Worm (Caenorhabditis elegans) whole organism, L2 larva: ENCODE results near the gene Y69E1A.1.
"Not testable (repeated sequence)": the region's sequence is repeated elsewhere in the genome, so short reads cannot be mapped to it uniquely, and the experiment has no call there.

ENCODE experiments used
- F13H6.1 ChIP-seq: sonication (generic microtip); optimal IDR thresholded peaks from 2 replicates; lab custom pipeline; 2016; ENCODE audit warnings: missing genetic modification characterization, missing compliant biosample characterization
- R02D3.7 ChIP-seq: fragments of 150-350 bp; optimal IDR thresholded peaks from 2 replicates; lab custom pipeline; 2014; ENCODE audit warnings: missing biosample characterization, missing genetic modification characterization
- Y55F3AM.14 ChIP-seq: fragments of 200-800 bp; sonication (Bioruptor generic); optimal IDR thresholded peaks from 2 replicates; lab custom pipeline; 2018; ENCODE audit warnings: mild to moderate bottlenecking, missing genetic modification characterization, missing compliant biosample characterization
- aly-2 ChIP-seq: fragments of 150-350 bp; optimal IDR thresholded peaks from 2 replicates; lab custom pipeline; 2014; ENCODE audit warnings: missing biosample characterization, missing genetic modification characterization
- crh-2 ChIP-seq: sonication (generic microtip); optimal IDR thresholded peaks from 2 replicates; lab custom pipeline; 2017; ENCODE audit warnings: missing biosample characterization, missing genetic modification characterization
- elt-1 ChIP-seq: fragments of 150-350 bp; optimal IDR thresholded peaks from 2 replicates; lab custom pipeline; 2014; ENCODE audit warnings: missing biosample characterization, missing genetic modification characterization
- elt-3 ChIP-seq: sonication (generic microtip); optimal IDR thresholded peaks from 2 replicates; lab custom pipeline; 2017; ENCODE audit warnings: missing biosample characterization, missing genetic modification characterization
- fos-1 ChIP-seq: fragments of 150-350 bp; optimal IDR thresholded peaks from 2 replicates; lab custom pipeline; 2014; ENCODE audit warnings: missing biosample characterization, missing genetic modification characterization
- gmeb-1 ChIP-seq: fragments of 150-350 bp; optimal IDR thresholded peaks from 2 replicates; lab custom pipeline; 2014; ENCODE audit warnings: missing biosample characterization, missing genetic modification characterization
- lin-11 ChIP-seq: fragments of 150-350 bp; sonication (generic microtip); optimal IDR thresholded peaks from 2 replicates; lab custom pipeline; 2014; ENCODE audit warnings: missing biosample characterization, missing genetic modification characterization, inconsistent platforms, mixed read lengths
- lin-13 ChIP-seq: fragments of 150-350 bp; optimal IDR thresholded peaks from 2 replicates; lab custom pipeline; 2014; ENCODE audit warnings: missing biosample characterization, missing genetic modification reagents, missing genetic modification characterization
- lin-39 ChIP-seq: fragments of 150-350 bp; optimal IDR thresholded peaks from 2 replicates; lab custom pipeline; 2014; ENCODE audit warnings: missing biosample characterization, missing genetic modification reagents, missing genetic modification characterization
- lsy-2 ChIP-seq, 2 experiments: fragments of 150-350 bp in 1 of 2; sonication (generic microtip) in 1 of 2; optimal IDR thresholded peaks; 2 replicates each; lab custom pipeline; 2014 to 2017; ENCODE audit warnings: missing biosample characterization in 2 of 2, missing genetic modification characterization in 2 of 2
- mab-5 ChIP-seq: fragments of 150-350 bp; optimal IDR thresholded peaks from 2 replicates; lab custom pipeline; 2014; ENCODE audit warnings: missing biosample characterization, missing genetic modification characterization
- mbf-1 ChIP-seq: sonication (generic microtip); optimal IDR thresholded peaks from 2 replicates; lab custom pipeline; 2017; ENCODE audit warnings: missing biosample characterization, missing genetic modification characterization
- nhr-10 ChIP-seq: sonication (generic microtip); optimal IDR thresholded peaks from 2 replicates; lab custom pipeline; 2017; ENCODE audit warnings: missing biosample characterization, missing genetic modification characterization
- nhr-11 ChIP-seq: fragments of 150-350 bp; optimal IDR thresholded peaks from 2 replicates; lab custom pipeline; 2014; ENCODE audit warnings: missing biosample characterization, missing genetic modification characterization
- nhr-12 ChIP-seq: fragments of 150-350 bp; optimal IDR thresholded peaks from 2 replicates; lab custom pipeline; 2014; ENCODE audit warnings: missing biosample characterization, missing genetic modification characterization
- nhr-129 ChIP-seq: fragments of 150-350 bp; optimal IDR thresholded peaks from 2 replicates; lab custom pipeline; 2014; ENCODE audit warnings: missing biosample characterization, missing genetic modification characterization
- nhr-21 ChIP-seq: fragments of 150-350 bp; optimal IDR thresholded peaks from 2 replicates; lab custom pipeline; 2014; ENCODE audit warnings: missing biosample characterization, missing genetic modification characterization
- nhr-23 ChIP-seq: fragments of 150-350 bp; optimal IDR thresholded peaks from 2 replicates; lab custom pipeline; 2014; ENCODE audit warnings: missing biosample characterization, missing genetic modification reagents, missing genetic modification characterization
- nhr-25 ChIP-seq: fragments of 150-350 bp; sonication (generic microtip); optimal IDR thresholded peaks from 3 replicates; lab custom pipeline; 2014; ENCODE audit warnings: missing biosample characterization, missing genetic modification characterization
- nhr-6 ChIP-seq: fragments of 150-350 bp; optimal IDR thresholded peaks from 2 replicates; lab custom pipeline; 2014; ENCODE audit warnings: missing biosample characterization, missing genetic modification characterization
- nhr-77 ChIP-seq: fragments of 150-350 bp; optimal IDR thresholded peaks from 2 replicates; lab custom pipeline; 2014; ENCODE audit warnings: missing biosample characterization, missing genetic modification characterization
- peb-1 ChIP-seq: fragments of 150-350 bp; optimal IDR thresholded peaks from 2 replicates; lab custom pipeline; 2014; ENCODE audit warnings: missing biosample characterization, missing genetic modification characterization
- skn-1 ChIP-seq: sonication (generic microtip); optimal IDR thresholded peaks from 2 replicates; lab custom pipeline; 2017; ENCODE audit warnings: missing biosample characterization, missing genetic modification characterization
- sma-3 ChIP-seq: sonication (generic microtip); optimal IDR thresholded peaks from 2 replicates; lab custom pipeline; 2016; ENCODE audit warnings: missing genetic modification reagents, missing genetic modification characterization, missing compliant biosample characterization
- unc-39 ChIP-seq: fragments of 150-350 bp; optimal IDR thresholded peaks from 2 replicates; lab custom pipeline; 2014; ENCODE audit warnings: missing biosample characterization, missing genetic modification characterization
- zag-1 ChIP-seq: fragments of 150-350 bp; optimal IDR thresholded peaks from 2 replicates; lab custom pipeline; 2014; ENCODE audit warnings: missing biosample characterization, missing genetic modification characterization
- ztf-11 ChIP-seq: sonication (generic microtip); optimal IDR thresholded peaks from 2 replicates; lab custom pipeline; 2017; ENCODE audit warnings: missing biosample characterization, missing genetic modification characterization

Y69E1A.1 gene

ce11 chrIV:10948797-10949196, at the start of gene Y69E1A.1:
Y69E1A.1 (minus strand) TSS chrIV:10948897.
- no peak for TF ChIP-seq nhr-21
- TF ChIP-seq unc-39 (tag; lab: Kevin White, UChicago), result no peak
- no peak for TF ChIP-seq peb-1 (tag; lab: Kevin White, UChicago)
- TF ChIP-seq lin-13 (GFP tag; lab: Kevin White, UChicago), result no peak
- TF ChIP-seq elt-1 (tag; lab: Kevin White, UChicago), result no peak
- TF ChIP-seq fos-1 (tag; lab: Kevin White, UChicago), result no peak
- TF ChIP-seq F13H6.1 (tag; lab: Kevin White, UChicago), result no peak
- TF ChIP-seq skn-1, result no peak
- TF ChIP-seq nhr-77, result no peak
- TF ChIP-seq, all 48 proteins: peak for 0

- no peak for TF ChIP-seq fos-1 (tag; lab: Kevin White, UChicago)
- no peak for TF ChIP-seq nhr-23 (tag; lab: Kevin White, UChicago)
- TF ChIP-seq Y55F3AM.14 (GFP tag; lab: Kevin White, UChicago), result no peak
- no peak for TF ChIP-seq peb-1 (tag; lab: Kevin White, UChicago)
- no peak for TF ChIP-seq nhr-77
- no peak for TF ChIP-seq lsy-2 (tag; optimal IDR thresholded peaks at IDR 0.05; lab: Kevin White, UChicago)
- no peak for TF ChIP-seq R02D3.7 (tag; lab: Kevin White, UChicago)
- no peak for TF ChIP-seq unc-39 (tag; lab: Kevin White, UChicago)
- no peak for TF ChIP-seq nhr-129
- TF ChIP-seq ztf-11 (tag; lab: Kevin White, UChicago), result no peak
- no peak for TF ChIP-seq sma-3 (GFP tag; lab: Kevin White, UChicago)
- no peak for TF ChIP-seq zag-1 (tag; lab: Kevin White, UChicago)
- TF ChIP-seq nhr-6 (tag; lab: Kevin White, UChicago), result no peak
- TF ChIP-seq gmeb-1 (tag; lab: Kevin White, UChicago), result no peak
- no peak for TF ChIP-seq nhr-25 (tag; lab: Kevin White, UChicago)
- no peak for TF ChIP-seq lin-39 (tag; lab: Kevin White, UChicago)
- TF ChIP-seq nhr-10 (tag; lab: Kevin White, UChicago), result no peak
- TF ChIP-seq nhr-21, result no peak
- no peak for TF ChIP-seq aly-2
- TF ChIP-seq skn-1, result no peak
Observed at ce11 chrIV:10990699-10991098, 42.0 kb upstream of the Y69E1A.1 start, which contains the start of gene F13H10.5. F13H10.5 (plus strand) TSS chrIV:10990999.

ce11 chrIV:10987342-10987945, 38.7 kb upstream of the Y69E1A.1 start, which contains the start of gene Y43E12A.3:
Y43E12A.3 (plus strand) TSS chrIV:10987895.
- not testable (repeated sequence) for TF ChIP-seq mbf-1, zag-1, mab-5 (tag; lab: Kevin White, UChicago)

- TF ChIP-seq crh-2 (tag; lab: Kevin White, UChicago), result no peak
- no peak for TF ChIP-seq nhr-12 (tag; lab: Kevin White, UChicago)
- TF ChIP-seq elt-1 (tag; lab: Kevin White, UChicago), result no peak
- TF ChIP-seq fos-1 (tag; lab: Kevin White, UChicago), result no peak
- no peak for TF ChIP-seq lin-11 (tag; lab: Kevin White, UChicago)
- TF ChIP-seq zag-1 (tag; lab: Kevin White, UChicago), result no peak
- no peak for TF ChIP-seq nhr-23 (tag; lab: Kevin White, UChicago)
- no peak for TF ChIP-seq mbf-1 (tag; lab: Kevin White, UChicago)
- TF ChIP-seq elt-3 (tag; lab: Kevin White, UChicago), result no peak
- TF ChIP-seq aly-2, result no peak
- no peak for TF ChIP-seq lsy-2 (tag; optimal IDR thresholded peaks at IDR 0.05; lab: Kevin White, UChicago)
- TF ChIP-seq R02D3.7 (tag; lab: Kevin White, UChicago), result no peak
- TF ChIP-seq nhr-11, result no peak
Observed at ce11 chrIV:10985568-10986035, 36.9 kb upstream of the Y69E1A.1 start, which contains the start of gene cyb-2.1. cyb-2.1 (plus strand) TSS chrIV:10985985.

- TF ChIP-seq Y55F3AM.14 (GFP tag; lab: Kevin White, UChicago) (no peak), gmeb-1 (tag; lab: Kevin White, UChicago) (no peak), nhr-129 (no peak), lin-39 (tag; lab: Kevin White, UChicago) (no peak), skn-1 (no peak)
Observed at ce11 chrIV:10981761-10982160, 33.1 kb upstream of the Y69E1A.1 start, which contains the start of gene Y43E12A.2. Y43E12A.2 (plus strand) TSS chrIV:10982061.

- peak; percentile 24 for TF ChIP-seq nhr-25 (tag; lab: Kevin White, UChicago)
- no peak for TF ChIP-seq unc-39 (tag; lab: Kevin White, UChicago)
Observed at ce11 chrIV:10980628-10981027, 31.9 kb upstream of the Y69E1A.1 start.
